Worm (Caenorhabditis elegans) whole organism, mixed stage, embryonic: ENCODE data around the gene fcd-2.

Experiments
- M03D4.4 ChIP-seq: sonication (generic microtip); optimal IDR thresholded peaks from 2 replicates; lab custom pipeline; 2017; ENCODE audit warnings: mild to moderate bottlenecking, missing genetic modification characterization, missing compliant biosample characterization
- bed-3 ChIP-seq: fragments of 200-800 bp; sonication (Bioruptor generic); optimal IDR thresholded peaks from 3 replicates; lab custom pipeline; 2018; ENCODE audit warnings: mild to moderate bottlenecking, missing genetic modification characterization, moderate library complexity, missing compliant biosample characterization
- blmp-1 ChIP-seq: fragments of 150-350 bp; optimal IDR thresholded peaks from 2 replicates; lab custom pipeline; 2014; ENCODE audit warnings: missing biosample characterization, missing genetic modification characterization
- ceh-39 ChIP-seq: fragments of 150-350 bp; optimal IDR thresholded peaks from 2 replicates; lab custom pipeline; 2014; ENCODE audit warnings: missing biosample characterization, missing genetic modification characterization
- ceh-43 ChIP-seq: fragments of 200-800 bp; sonication (Bioruptor generic); optimal IDR thresholded peaks from 2 replicates; lab custom pipeline; 2018; ENCODE audit warnings: mild to moderate bottlenecking, missing genetic modification characterization, moderate library complexity, missing compliant biosample characterization
- ceh-83 ChIP-seq: fragments of 200-800 bp; sonication (Bioruptor generic); optimal IDR thresholded peaks from 2 replicates; lab custom pipeline; 2018; ENCODE audit warnings: mild to moderate bottlenecking, missing genetic modification characterization, missing compliant biosample characterization
- ces-1 ChIP-seq: fragments of 150-350 bp; optimal IDR thresholded peaks from 2 replicates; lab custom pipeline; 2014; ENCODE audit warnings: missing biosample characterization, missing genetic modification reagents, missing genetic modification characterization
- cnd-1 ChIP-seq: fragments of 200-800 bp; sonication (Bioruptor generic); optimal IDR thresholded peaks from 2 replicates; lab custom pipeline; 2018; ENCODE audit warnings: mild to moderate bottlenecking, missing genetic modification characterization, missing compliant biosample characterization
- drap-1 ChIP-seq: fragments of 200-800 bp; sonication (Bioruptor generic); optimal IDR thresholded peaks from 3 replicates; lab custom pipeline; 2018; ENCODE audit warnings: mild to moderate bottlenecking, missing genetic modification characterization, missing compliant biosample characterization
- elt-1 ChIP-seq: sonication (generic microtip); optimal IDR thresholded peaks from 2 replicates; lab custom pipeline; 2017; ENCODE audit warnings: missing genetic modification characterization, mild to moderate bottlenecking, missing compliant biosample characterization, antibody characterized with exemption, moderate library complexity, borderline replicate concordance; ENCODE audit not compliant: insufficient read depth
- elt-3 ChIP-seq: fragments of 150-350 bp; optimal IDR thresholded peaks from 2 replicates; lab custom pipeline; 2014; ENCODE audit warnings: missing biosample characterization, missing genetic modification characterization
- flh-1 ChIP-seq: fragments of 200-800 bp; sonication (Bioruptor generic); optimal IDR thresholded peaks from 2 replicates; lab custom pipeline; 2018; ENCODE audit warnings: mild to moderate bottlenecking, missing genetic modification characterization, moderate library complexity, missing compliant biosample characterization
- ham-2 ChIP-seq: fragments of 200-800 bp; sonication (Bioruptor generic); optimal IDR thresholded peaks from 2 replicates; lab custom pipeline; 2018; ENCODE audit warnings: mild to moderate bottlenecking, missing genetic modification characterization, missing compliant biosample characterization
- lin-32 ChIP-seq: fragments of 200-800 bp; sonication (Bioruptor generic); optimal IDR thresholded peaks from 2 replicates; lab custom pipeline; 2018; ENCODE audit warnings: mild to moderate bottlenecking, missing genetic modification characterization, missing compliant biosample characterization
- lsy-2 ChIP-seq: fragments of 150-350 bp; optimal IDR thresholded peaks from 2 replicates; lab custom pipeline; 2014; ENCODE audit warnings: missing biosample characterization, missing genetic modification characterization
- mep-1 ChIP-seq: fragments of 150-350 bp; optimal IDR thresholded peaks from 2 replicates; lab custom pipeline; 2017; ENCODE audit warnings: missing biosample characterization, missing genetic modification reagents, missing genetic modification characterization, inconsistent platforms
- nhr-12 ChIP-seq: fragments of 150-350 bp; optimal IDR thresholded peaks from 2 replicates; lab custom pipeline; 2014; ENCODE audit warnings: missing biosample characterization, missing genetic modification characterization
- nhr-2 ChIP-seq: fragments of 150-350 bp; optimal IDR thresholded peaks from 2 replicates; lab custom pipeline; 2014; ENCODE audit warnings: missing biosample characterization, missing genetic modification characterization
- nhr-237 ChIP-seq: fragments of 150-350 bp; optimal IDR thresholded peaks from 2 replicates; lab custom pipeline; 2014; ENCODE audit warnings: missing biosample characterization, missing genetic modification characterization
- nhr-28 ChIP-seq: fragments of 150-350 bp; optimal IDR thresholded peaks from 2 replicates; lab custom pipeline; 2014; ENCODE audit warnings: missing biosample characterization, missing genetic modification characterization
- nhr-76 ChIP-seq: sonication (generic microtip); optimal IDR thresholded peaks from 2 replicates; lab custom pipeline; 2017; ENCODE audit warnings: missing biosample characterization, missing genetic modification characterization
- pha-4 ChIP-seq: fragments of 150-350 bp; optimal IDR thresholded peaks from 2 replicates; lab custom pipeline; 2018; ENCODE audit warnings: missing biosample characterization, missing genetic modification reagents, missing genetic modification characterization
- sem-2 ChIP-seq: fragments of 200-800 bp; sonication (Bioruptor generic); optimal IDR thresholded peaks from 2 replicates; lab custom pipeline; 2018; ENCODE audit warnings: mild to moderate bottlenecking, missing genetic modification characterization, missing compliant biosample characterization
- snpc-4 ChIP-seq: fragments of 150-350 bp; optimal IDR thresholded peaks from 2 replicates; lab custom pipeline; 2014; ENCODE audit warnings: missing biosample characterization, missing genetic modification characterization
- sptf-1 ChIP-seq: sonication (generic microtip); optimal IDR thresholded peaks from 2 replicates; lab custom pipeline; 2017; ENCODE audit warnings: mild to moderate bottlenecking, missing genetic modification characterization, moderate library complexity, missing compliant biosample characterization
- tbx-8 ChIP-seq: fragments of 200-800 bp; sonication (Bioruptor generic); optimal IDR thresholded peaks from 2 replicates; lab custom pipeline; 2018; ENCODE audit warnings: mild to moderate bottlenecking, missing genetic modification characterization, moderate library complexity, missing compliant biosample characterization
- unc-120 ChIP-seq: sonication (generic microtip); optimal IDR thresholded peaks from 2 replicates; lab custom pipeline; 2017; ENCODE audit warnings: missing genetic modification characterization, missing compliant biosample characterization; ENCODE audit not compliant: poor library complexity, severe bottlenecking
- unc-62 ChIP-seq: fragments of 150-350 bp; optimal IDR thresholded peaks from 2 replicates; lab custom pipeline; 2014; ENCODE audit warnings: missing biosample characterization, missing genetic modification reagents, missing genetic modification characterization
- ztf-11 ChIP-seq: fragments of 150-350 bp; optimal IDR thresholded peaks from 2 replicates; lab custom pipeline; 2014; ENCODE audit warnings: missing biosample characterization, missing genetic modification characterization

fcd-2 gene

ce11 chrIV:15046162-15046561, 20.7 kb downstream of the fcd-2 start:
- TF ChIP-seq blmp-1 (tag; lab: Kevin White, UChicago) (no peak), ham-2 (GFP tag; lab: Kevin White, UChicago) (no peak), cnd-1 (no peak), sem-2 (GFP tag; lab: Kevin White, UChicago) (no peak), nhr-76 (tag; lab: Kevin White, UChicago) (no peak), drap-1 (GFP tag; lab: Kevin White, UChicago) (no peak), lin-32 (GFP tag; lab: Kevin White, UChicago) (no peak), ztf-11 (tag; lab: Kevin White, UChicago) (no peak), ceh-43 (no peak), snpc-4 (no peak), ces-1 (no peak), elt-1 (tag; lab: Kevin White, UChicago) (no peak)
- TF ChIP-seq, all 35 proteins: peak for 0

- TF ChIP-seq mep-1 (no peak), tbx-8 (GFP tag; lab: Kevin White, UChicago) (peak; percentile 13), sptf-1 (tag; lab: Kevin White, UChicago) (no peak), unc-62 (GFP tag; lab: Kevin White, UChicago) (no peak), nhr-12 (tag; lab: Kevin White, UChicago) (no peak)
Measured at ce11 chrIV:15049288-15050094, 24.0 kb downstream of the fcd-2 start.

- TF ChIP-seq M03D4.4 (tag; lab: Kevin White, UChicago) (no peak), nhr-12 (tag; lab: Kevin White, UChicago) (no peak), tbx-8 (GFP tag; lab: Kevin White, UChicago) (no peak)
Measured at ce11 chrIV:15051045-15051444, 25.5 kb downstream of the fcd-2 start.

- TF ChIP-seq nhr-237 = no peak
- TF ChIP-seq elt-1 (tag; lab: Kevin White, UChicago) = no peak
- TF ChIP-seq unc-120 (tag; lab: Kevin White, UChicago) = no peak
- TF ChIP-seq lsy-2 (tag; lab: Kevin White, UChicago) = no peak
- no peak for TF ChIP-seq ham-2 (GFP tag; lab: Kevin White, UChicago)
Measured at ce11 chrIV:15053271-15053670, 27.8 kb downstream of the fcd-2 start, which contains the start of gene srt-47. TSS of gene srt-47 (minus strand) at chrIV:15053371.

- TF ChIP-seq ceh-83 (GFP tag; lab: Kevin White, UChicago) (no peak), lin-32 (GFP tag; lab: Kevin White, UChicago) (no peak), elt-3 (no peak), flh-1 (GFP tag; lab: Kevin White, UChicago) (no peak), ham-2 (GFP tag; lab: Kevin White, UChicago) (no peak), ztf-11 (tag; lab: Kevin White, UChicago) (no peak), pha-4 (tag; lab: Kevin White, UChicago) (no peak), nhr-28 (tag; lab: Kevin White, UChicago) (no peak), cnd-1 (no peak), ceh-39 (tag; lab: Kevin White, UChicago) (no peak), lsy-2 (tag; lab: Kevin White, UChicago) (no peak), tbx-8 (GFP tag; lab: Kevin White, UChicago) (no peak), bed-3 (no peak), nhr-2 (tag; lab: Kevin White, UChicago) (no peak), nhr-76 (tag; lab: Kevin White, UChicago) (no peak), elt-1 (tag; lab: Kevin White, UChicago) (no peak)
- TF ChIP-seq, all 35 proteins: peak for 0
Measured at ce11 chrIV:15056081-15056586, 30.6 kb downstream of the fcd-2 start, which contains the start of gene Y41E3.19. TSS of gene Y41E3.19 (plus strand) at chrIV:15056131.
